Fruit fly (Drosophila melanogaster) whole organism, embryonic: Measurements from ENCODE around the gene RpS14a.

Source experiments
- Ada2b ChIP-seq: fragments of 200-800 bp; sonication (Bioruptor generic); IDR thresholded peaks from 2 replicates; pipeline ENCODE4 v1.3.6; 2022; ENCODE audit warnings: missing biosample characterization, missing genetic modification characterization
- B-H1 ChIP-seq: fragments of 200-800 bp; sonication (Bioruptor generic); IDR thresholded peaks from 3 replicates; pipeline ENCODE4 v1.3.6; 2022; ENCODE audit warnings: missing biosample characterization, missing genetic modification characterization
- CG10366 ChIP-seq: fragments of 200-800 bp; sonication (Bioruptor generic); IDR thresholded peaks from 2 replicates; pipeline ENCODE4 v1.3.6; 2022; ENCODE audit warnings: missing biosample characterization, missing genetic modification characterization
- CG10431 ChIP-seq: fragments of 200-800 bp; sonication (Bioruptor generic); optimal IDR thresholded peaks from 3 replicates; lab custom pipeline; 2018; ENCODE audit warnings: missing biosample characterization, mild to moderate bottlenecking, missing genetic modification characterization
- CG10543 ChIP-seq: fragments of 200-800 bp; sonication (Bioruptor generic); optimal IDR thresholded peaks from 3 replicates; lab custom pipeline; 2017; ENCODE audit warnings: missing biosample characterization, mild to moderate bottlenecking, missing genetic modification characterization, moderate library complexity
- CG11696 ChIP-seq: fragments of 200-800 bp; sonication (Bioruptor generic); IDR thresholded peaks from 2 replicates; pipeline ENCODE4 v1.3.6; 2022; ENCODE audit warnings: missing biosample characterization, missing genetic modification characterization
- CG12299 ChIP-seq: fragments of 200-800 bp; sonication (Bioruptor generic); optimal IDR thresholded peaks from 2 replicates; lab custom pipeline; 2018; ENCODE audit warnings: missing biosample characterization, mild to moderate bottlenecking, missing genetic modification characterization
- CG14860 ChIP-seq: fragments of 200-800 bp; sonication (Bioruptor generic); IDR thresholded peaks from 3 replicates; pipeline ENCODE4 v1.3.6; 2022; ENCODE audit warnings: missing biosample characterization, missing genetic modification characterization; ENCODE audit not compliant: partially characterized antibody
- CG14965 ChIP-seq: fragments of 200-800 bp; sonication (Bioruptor generic); optimal IDR thresholded peaks from 2 replicates; lab custom pipeline; 2016; ENCODE audit warnings: missing biosample characterization, missing genetic modification characterization, borderline replicate concordance
- CG15011 ChIP-seq: fragments of 200-800 bp; sonication (Bioruptor generic); optimal IDR thresholded peaks from 3 replicates; lab custom pipeline; 2018; ENCODE audit warnings: missing biosample characterization, mild to moderate bottlenecking, missing genetic modification characterization
- CG15073 ChIP-seq: fragments of 200-800 bp; sonication (Bioruptor generic); optimal IDR thresholded peaks from 2 replicates; lab custom pipeline; 2016; ENCODE audit warnings: missing biosample characterization, missing genetic modification characterization
- CG1647 ChIP-seq: fragments of 200-800 bp; sonication (Bioruptor generic); optimal IDR thresholded peaks from 3 replicates; lab custom pipeline; 2016; ENCODE audit warnings: missing biosample characterization, missing genetic modification characterization
- CG2129 ChIP-seq: fragments of 200-800 bp; sonication (Bioruptor generic); IDR thresholded peaks from 2 replicates; pipeline ENCODE4 v1.3.6; 2022; ENCODE audit warnings: missing biosample characterization, missing genetic modification characterization; ENCODE audit not compliant: partially characterized antibody
- CG30403 ChIP-seq: fragments of 200-800 bp; sonication (Bioruptor generic); optimal IDR thresholded peaks from 3 replicates; lab custom pipeline; 2016; ENCODE audit warnings: missing biosample characterization, missing genetic modification characterization
- CG3407 ChIP-seq: fragments of 200-800 bp; sonication (Bioruptor generic); optimal IDR thresholded peaks from 2 replicates; lab custom pipeline; 2018; ENCODE audit warnings: missing biosample characterization, mild to moderate bottlenecking, missing genetic modification characterization
- CG4617 ChIP-seq: fragments of 200-800 bp; sonication (Bioruptor generic); optimal IDR thresholded peaks from 3 replicates; lab custom pipeline; 2016; ENCODE audit warnings: missing biosample characterization, missing genetic modification characterization, borderline replicate concordance
- CG5180 ChIP-seq: fragments of 200-800 bp; sonication (Bioruptor generic); optimal IDR thresholded peaks from 3 replicates; lab custom pipeline; 2017; ENCODE audit warnings: missing biosample characterization, missing genetic modification characterization, mild to moderate bottlenecking, moderate library complexity, missing genetic modification reagents
- Eip74EF ChIP-seq, 2 experiments: fragments of 200-800 bp in 1 of 2; fragments of >200 bp in 1 of 2; sonication (Bioruptor generic) in 1 of 2; optimal IDR thresholded peaks; 2 replicates each; lab custom pipeline; 2017 to 2019; ENCODE audit warnings: missing biosample characterization in 2 of 2, missing genetic modification characterization in 2 of 2, mild to moderate bottlenecking in 1 of 2, moderate library complexity in 1 of 2
- Ets65A ChIP-seq: fragments of 200-800 bp; sonication (Bioruptor generic); peaks from one replicate; lab custom pipeline; 2016; ENCODE audit warnings: missing biosample characterization, missing genetic modification characterization
- HmgD ChIP-seq: fragments of 200-800 bp; sonication (Bioruptor generic); optimal IDR thresholded peaks from 3 replicates; lab custom pipeline; 2016; ENCODE audit warnings: missing biosample characterization, missing genetic modification characterization
- Hr78 ChIP-seq, 2 experiments: fragments of 200-800 bp in 1 of 2; fragments of >200 bp in 1 of 2; sonication (Bioruptor generic) in 1 of 2; optimal IDR thresholded peaks; 2 replicates each; lab custom pipeline; 2017 to 2019; ENCODE audit warnings: missing biosample characterization in 2 of 2, missing genetic modification characterization in 2 of 2, mild to moderate bottlenecking in 1 of 2, moderate library complexity in 1 of 2
- Kr ChIP-seq: fragments of 200-800 bp; sonication (Bioruptor generic); optimal IDR thresholded peaks from 2 replicates; lab custom pipeline; 2017; ENCODE audit warnings: missing biosample characterization, mild to moderate bottlenecking, missing genetic modification characterization
- Mes4 ChIP-seq: fragments of 200-800 bp; sonication (Bioruptor generic); optimal IDR thresholded peaks from 2 replicates; lab custom pipeline; 2016; ENCODE audit warnings: missing biosample characterization, missing genetic modification characterization
- NFAT ChIP-seq: fragments of 200-800 bp; sonication (Bioruptor generic); IDR thresholded peaks from 2 replicates; pipeline ENCODE4 v1.3.6; 2022; ENCODE audit warnings: missing biosample characterization, missing genetic modification characterization
- Nf-YA ChIP-seq: fragments of 200-800 bp; sonication (Bioruptor generic); IDR thresholded peaks from 2 replicates; pipeline ENCODE4 v1.3.6; 2022; ENCODE audit warnings: missing biosample characterization, missing genetic modification characterization
- Poxn ChIP-seq: fragments of 200-800 bp; sonication (Bioruptor generic); IDR thresholded peaks from 2 replicates; pipeline ENCODE4 v1.3.6; 2022; ENCODE audit warnings: missing biosample characterization, missing genetic modification characterization
- Sin3A ChIP-seq: fragments of >200 bp; optimal IDR thresholded peaks from 2 replicates; lab custom pipeline; 2018
- Spps ChIP-seq: fragments of 200-800 bp; sonication (Bioruptor generic); optimal IDR thresholded peaks from 2 replicates; lab custom pipeline; 2018; ENCODE audit warnings: missing biosample characterization, mild to moderate bottlenecking, missing genetic modification characterization
- Sry-β ChIP-seq: fragments of 200-800 bp; sonication (Bioruptor generic); optimal IDR thresholded peaks from 2 replicates; lab custom pipeline; 2018; ENCODE audit warnings: missing biosample characterization, mild to moderate bottlenecking, missing genetic modification characterization, moderate library complexity
- Sry-δ ChIP-seq: fragments of 200-800 bp; sonication (Bioruptor generic); optimal IDR thresholded peaks from 2 replicates; lab custom pipeline; 2016; ENCODE audit warnings: missing biosample characterization, missing genetic modification characterization
- Ssrp ChIP-seq: fragments of 200-800 bp; sonication (Bioruptor generic); optimal IDR thresholded peaks from 2 replicates; lab custom pipeline; 2018; ENCODE audit warnings: missing biosample characterization, mild to moderate bottlenecking, missing genetic modification characterization, moderate library complexity
- TFAM ChIP-seq: fragments of 200-800 bp; sonication (Bioruptor generic); optimal IDR thresholded peaks from 2 replicates; lab custom pipeline; 2017; ENCODE audit warnings: missing biosample characterization, missing genetic modification characterization, inconsistent platforms
- ab ChIP-seq: fragments of 200-800 bp; sonication (Bioruptor generic); optimal IDR thresholded peaks from 2 replicates; lab custom pipeline; 2016; ENCODE audit warnings: missing biosample characterization, missing genetic modification characterization
- aop ChIP-seq: fragments of 200-800 bp; sonication (Bioruptor generic); IDR thresholded peaks from 2 replicates; pipeline ENCODE4 v1.3.6; 2022; ENCODE audit warnings: missing biosample characterization, missing genetic modification characterization
- chm ChIP-seq: fragments of 200-800 bp; sonication (Bioruptor generic); IDR thresholded peaks from 2 replicates; pipeline ENCODE4 v1.3.6; 2022; ENCODE audit warnings: missing biosample characterization, missing genetic modification characterization
- crol ChIP-seq: fragments of 200-800 bp; sonication (Bioruptor generic); IDR thresholded peaks from 2 replicates; pipeline ENCODE4 v1.3.6; 2022; ENCODE audit warnings: missing biosample characterization, missing genetic modification characterization
- dm ChIP-seq: fragments of 200-800 bp; sonication (Bioruptor generic); optimal IDR thresholded peaks from 3 replicates; lab custom pipeline; 2016; ENCODE audit warnings: missing biosample characterization, missing genetic modification characterization
- fu2 ChIP-seq: fragments of 200-800 bp; sonication (Bioruptor generic); optimal IDR thresholded peaks from 2 replicates; lab custom pipeline; 2016; ENCODE audit warnings: missing biosample characterization, missing genetic modification characterization
- h ChIP-seq: fragments of >200 bp; optimal IDR thresholded peaks from 2 replicates; lab custom pipeline; 2017
- hkb ChIP-seq, 2 experiments: fragments of 200-800 bp in 1 of 2; fragments of >200 bp in 1 of 2; sonication (Bioruptor generic) in 1 of 2; IDR thresholded peaks in 1 of 2; optimal IDR thresholded peaks in 1 of 2; 2 replicates each; pipeline versions ENCODE4 v1.3.6 to Lab custom; 2017 to 2022; ENCODE audit warnings: missing biosample characterization in 1 of 2, missing genetic modification characterization in 1 of 2
- hth ChIP-seq: fragments of >200 bp; optimal IDR thresholded peaks from 2 replicates; lab custom pipeline; 2017; ENCODE audit warnings: inconsistent platforms
- inv ChIP-seq: fragments of 200-800 bp; sonication (Bioruptor generic); IDR thresholded peaks from 2 replicates; pipeline ENCODE4 v1.3.6; 2022; ENCODE audit warnings: missing biosample characterization, missing genetic modification characterization; ENCODE audit not compliant: partially characterized antibody
- kay ChIP-seq: fragments of 200-800 bp; sonication (Bioruptor generic); optimal IDR thresholded peaks from 2 replicates; lab custom pipeline; 2016; ENCODE audit warnings: missing biosample characterization, missing genetic modification characterization
- ken ChIP-seq: fragments of 200-800 bp; sonication (Bioruptor generic); IDR thresholded peaks from 3 replicates; pipeline ENCODE4 v1.3.6; 2022; ENCODE audit warnings: missing biosample characterization, missing genetic modification characterization
- lbe ChIP-seq: fragments of 200-800 bp; sonication (Bioruptor generic); optimal IDR thresholded peaks from 2 replicates; lab custom pipeline; 2016; ENCODE audit warnings: missing biosample characterization, mild to moderate bottlenecking, missing genetic modification characterization
- lmd ChIP-seq: fragments of 200-800 bp; sonication (Bioruptor generic); IDR thresholded peaks from 2 replicates; pipeline ENCODE4 v1.3.6; 2022; ENCODE audit warnings: missing biosample characterization, missing genetic modification characterization
- mam ChIP-seq: fragments of 200-800 bp; sonication (Bioruptor generic); optimal IDR thresholded peaks from 3 replicates; lab custom pipeline; 2016; ENCODE audit warnings: missing biosample characterization, missing genetic modification characterization
- org-1 ChIP-seq: fragments of 200-800 bp; sonication (Bioruptor generic); optimal IDR thresholded peaks from 2 replicates; lab custom pipeline; 2017; ENCODE audit warnings: missing biosample characterization, missing genetic modification characterization
- slp2 ChIP-seq: fragments of 200-800 bp; sonication (Bioruptor generic); optimal IDR thresholded peaks from 2 replicates; lab custom pipeline; 2016; ENCODE audit warnings: missing biosample characterization, missing genetic modification characterization
- toy ChIP-seq: fragments of 200-800 bp; sonication (Bioruptor generic); IDR thresholded peaks from 2 replicates; pipeline ENCODE4 v1.3.6; 2022; ENCODE audit warnings: missing biosample characterization, missing genetic modification characterization
- tx ChIP-seq: fragments of 200-800 bp; sonication (Bioruptor generic); optimal IDR thresholded peaks from 2 replicates; lab custom pipeline; 2016; ENCODE audit warnings: missing biosample characterization, missing genetic modification characterization
- usp ChIP-seq: fragments of >200 bp; optimal IDR thresholded peaks from 2 replicates; lab custom pipeline; 2017; ENCODE audit warnings: missing biosample characterization, missing genetic modification characterization

Gene RpS14a

DNA sequence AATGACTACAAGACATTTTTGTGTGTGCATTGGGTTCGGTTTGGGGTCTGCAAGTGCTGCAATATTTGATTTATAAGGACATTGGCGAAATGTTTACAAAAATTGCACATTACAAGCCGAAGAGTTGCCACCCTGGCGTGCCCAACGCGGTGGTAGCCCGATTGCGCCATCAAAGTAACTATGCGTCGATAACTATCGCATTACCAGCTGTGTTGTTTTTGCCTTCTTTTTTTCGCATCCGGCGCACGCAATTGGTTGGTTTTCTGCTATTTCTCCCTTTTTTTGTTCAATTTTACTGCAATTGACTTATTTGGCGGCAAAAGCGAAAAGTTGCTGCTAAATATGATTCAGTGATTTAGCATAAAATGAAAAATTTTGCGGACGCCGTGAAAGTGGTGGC lies 1.1 kb downstream of the RpS14a start, which contains the start of gene RpS14b (continued):
- TF ChIP-seq ken, result peak; percentile 60; the same call in 1 of the 3 replicates
- peak; percentile 33 for TF ChIP-seq lbe (GFP tag; lab: Kevin White, UChicago)
- TF ChIP-seq chm, result peak; percentile 82
- peak; percentile 80 for TF ChIP-seq dm (GFP tag; lab: Kevin White, UChicago)
- peak; percentile 32 for TF ChIP-seq CG2129 (GFP tag; lab: Robert Waterston, UW)
- TF ChIP-seq CG4617 (GFP tag; lab: Kevin White, UChicago), result peak; percentile 37
- TF ChIP-seq h (lab: Kevin White, UChicago), result no peak
- TF ChIP-seq Poxn, result no peak
- peak; percentile 76 for TF ChIP-seq CG10543 (GFP tag; lab: Kevin White, UChicago)
- peak; percentile 46 for TF ChIP-seq Sin3A (lab: Kevin White, UChicago)
- TF ChIP-seq CG15011, result peak; percentile 31
- no peak for TF ChIP-seq Kr (GFP tag; lab: Kevin White, UChicago)
- TF ChIP-seq tx, result peak; percentile 1
- peak; percentile 47; the same call in 1 of the 2 replicates for TF ChIP-seq Ada2b (GFP tag; lab: Robert Waterston, UW)
- peak; percentile 86 for TF ChIP-seq Ets65A (GFP tag; lab: Kevin White, UChicago)
- TF ChIP-seq CG1647, result no peak
- TF ChIP-seq hkb (optimal IDR thresholded peaks at IDR 0.05; lab: Kevin White, UChicago), result peak; percentile 36
- peak; percentile 71 for TF ChIP-seq hkb (GFP tag; IDR thresholded peaks at IDR 0.05; lab: Robert Waterston, UW)
- TF ChIP-seq Mes4 (GFP tag; lab: Kevin White, UChicago), result peak; percentile 80
- TF ChIP-seq Nf-YA, result no peak
- TF ChIP-seq kay (GFP tag; lab: Kevin White, UChicago), result no peak
- TF ChIP-seq Sry-δ (GFP tag; lab: Kevin White, UChicago), result peak; percentile 74
- TF ChIP-seq hth (lab: Kevin White, UChicago), result no peak
- TF ChIP-seq CG10366 (GFP tag; lab: Robert Waterston, UW), result peak; percentile 58
- TF ChIP-seq CG30403 (GFP tag; lab: Kevin White, UChicago), result peak; percentile 48
- peak; percentile 3 for TF ChIP-seq ab
- TF ChIP-seq Eip74EF (GFP tag; optimal IDR thresholded peaks at IDR 0.05; lab: Kevin White, UChicago), result no peak
- TF ChIP-seq org-1 (GFP tag; lab: Kevin White, UChicago), result no peak
- peak; percentile 55; the same call in 2 of the 3 replicates for TF ChIP-seq CG14860
- TF ChIP-seq CG11696 (GFP tag; lab: Robert Waterston, UW), result peak; percentile 35; the same call in 1 of the 2 replicates
- peak; percentile 40 for TF ChIP-seq CG3407 (GFP tag; lab: Kevin White, UChicago)
- peak; percentile 31 for TF ChIP-seq fu2 (GFP tag; lab: Kevin White, UChicago)
- no peak for TF ChIP-seq Sry-β
- no peak for TF ChIP-seq CG14965 (GFP tag; lab: Kevin White, UChicago)
- no peak for TF ChIP-seq usp (GFP tag; lab: Kevin White, UChicago)
- TF ChIP-seq B-H1 (GFP tag; lab: Robert Waterston, UW), result no peak
- no peak for TF ChIP-seq Hr78 (GFP tag; optimal IDR thresholded peaks at IDR 0.05; lab: Kevin White, UChicago)
- TF ChIP-seq aop (GFP tag; lab: Robert Waterston, UW), result no peak
- peak; percentile 39 for TF ChIP-seq CG10431 (GFP tag; lab: Kevin White, UChicago)
- TF ChIP-seq HmgD (GFP tag; lab: Kevin White, UChicago), result peak; percentile 48
- TF ChIP-seq slp2 (GFP tag; lab: Kevin White, UChicago), result peak; percentile 6
- no peak for TF ChIP-seq crol (GFP tag; lab: Robert Waterston, UW)
- TF ChIP-seq NFAT (GFP tag; lab: Robert Waterston, UW), result peak; percentile 82
- peak; percentile 38 for TF ChIP-seq CG12299 (tag; lab: Kevin White, UChicago)
- TF ChIP-seq CG15073 (GFP tag; lab: Kevin White, UChicago), result no peak
- TF ChIP-seq toy (GFP tag; lab: Robert Waterston, UW), result 0 out of 2 replicates have a peak, but pooled peaks have one; percentile 37
- peak; percentile 47 for TF ChIP-seq mam
- peak; percentile 67 for TF ChIP-seq inv
- no peak; the same call in 1 of the 2 replicates for TF ChIP-seq lmd (GFP tag; lab: Robert Waterston, UW)
- TF ChIP-seq Spps (tag; lab: Kevin White, UChicago), result no peak
- TF ChIP-seq CG5180 (GFP tag; lab: Kevin White, UChicago), result no peak
- TF ChIP-seq Ssrp, result no peak
- TF ChIP-seq TFAM (GFP tag; lab: Kevin White, UChicago), result no peak
